Fruit fly (Drosophila melanogaster): ENCODE results near the gene Rab11.

Gene Rab11

DNA sequence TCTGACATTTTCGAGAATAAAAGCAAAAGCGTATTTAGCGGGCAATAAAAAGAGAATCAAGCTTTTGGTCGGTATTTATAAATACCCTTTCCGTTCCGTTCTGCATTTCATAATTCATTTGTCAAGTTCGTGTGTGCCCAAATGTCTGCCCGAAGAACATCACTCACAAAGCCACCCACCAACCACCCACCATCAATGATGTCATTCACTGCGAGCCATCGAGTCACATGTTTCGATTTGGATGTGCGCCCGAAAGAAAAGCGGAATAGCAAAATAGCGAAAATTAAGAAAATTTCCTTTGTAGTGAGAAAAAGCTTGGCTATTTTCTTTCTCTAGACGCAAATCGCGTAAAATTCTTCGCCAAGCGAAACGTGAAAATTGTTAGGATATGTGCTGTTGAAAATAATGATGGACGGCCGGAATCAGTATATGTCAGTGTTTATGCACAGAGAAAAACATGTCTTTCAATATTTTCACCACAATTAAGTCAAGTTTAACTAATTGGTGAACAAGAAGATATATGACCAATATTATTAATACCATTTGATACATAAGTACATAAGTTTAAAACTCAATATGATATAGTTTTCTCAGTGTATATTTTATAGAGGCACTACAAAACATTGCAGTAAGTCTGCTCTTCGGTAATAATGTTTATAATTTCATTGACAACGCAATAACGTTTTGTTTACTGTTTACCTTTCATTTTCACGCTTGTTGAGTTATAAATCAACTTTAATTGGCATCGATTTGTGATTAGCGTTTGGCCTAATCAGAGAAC is 40.1 kb downstream of the Rab11 start (continued):
- TF ChIP-seq slou (GFP tag; optimal IDR thresholded peaks at IDR 0.05) (no peak), CG8478 (optimal IDR thresholded peaks at IDR 0.05) (no peak), CG18764 (GFP tag; optimal IDR thresholded peaks at IDR 0.05) (no peak), lbe (GFP tag; optimal IDR thresholded peaks at IDR 0.05) (no peak), CG12391 (tag; optimal IDR thresholded peaks at IDR 0.05) (peak; percentile 58), chif (GFP tag; optimal IDR thresholded peaks at IDR 0.05) (peak; percentile 18 to 34), CkIIα-i1 (GFP tag; IDR thresholded peaks at IDR 0.05) (no peak), Trl (optimal IDR thresholded peaks at IDR 0.05) (no peak), Trl (GFP tag; optimal IDR thresholded peaks at IDR 0.05) (no peak), CG12769 (tag; optimal IDR thresholded peaks at IDR 0.05) (peak; percentile 75), CG11085 (GFP tag; IDR thresholded peaks at IDR 0.05) (0 out of 2 replicates have a peak, but pooled peaks have one; percentile 14), slbo (GFP tag; IDR thresholded peaks at IDR 0.05) (peak; percentile 77), dati (GFP tag; IDR thresholded peaks at IDR 0.05) (no peak), bowl (GFP tag; IDR thresholded peaks at IDR 0.05) (no peak), vnd (GFP tag; IDR thresholded peaks at IDR 0.05; ENCODE audit: partially characterized antibody) (no peak), CG30431 (GFP tag; optimal IDR thresholded peaks at IDR 0.05) (no peak), PHDP (tag; optimal IDR thresholded peaks at IDR 0.05) (peak; percentile 66), Aef1 (GFP tag; IDR thresholded peaks at IDR 0.05) (peak; percentile 44; the same call in 1 of the 3 replicates), lmd (GFP tag; IDR thresholded peaks at IDR 0.05) (peak; percentile 44; the same call in 1 of the 2 replicates), sisA (GFP tag; IDR thresholded peaks at IDR 0.05) (peak; percentile 52), dmrt99B (tag; optimal IDR thresholded peaks at IDR 0.05) (peak; percentile 71), HmgD (GFP tag; optimal IDR thresholded peaks at IDR 0.05) (no peak), klu (GFP tag; IDR thresholded peaks at IDR 0.05) (peak; percentile 33; the same call in 1 of the 2 replicates), NFAT (GFP tag; IDR thresholded peaks at IDR 0.05) (no peak), dysf (GFP tag; IDR thresholded peaks at IDR 0.05) (peak; percentile 60), B-H2 (GFP tag; optimal IDR thresholded peaks at IDR 0.05) (no peak), trh (GFP tag; optimal IDR thresholded peaks at IDR 0.05) (no peak), dimm (GFP tag; IDR thresholded peaks at IDR 0.05) (no peak), crol (GFP tag; IDR thresholded peaks at IDR 0.05) (no peak), CG13424 (tag; optimal IDR thresholded peaks at IDR 0.05) (peak; percentile 53), oc (tag; optimal IDR thresholded peaks at IDR 0.05) (no peak), Dbx (GFP tag; IDR thresholded peaks at IDR 0.05) (peak; percentile 70), eyg (GFP tag; optimal IDR thresholded peaks at IDR 0.05) (no peak), Fer2 (tag; optimal IDR thresholded peaks at IDR 0.05) (no peak), CG7357 (GFP tag; IDR thresholded peaks at IDR 0.05) (0 out of 3 replicates have a peak, but pooled peaks have one; percentile 23), CG11696 (GFP tag; IDR thresholded peaks at IDR 0.05) (peak; percentile 54; the same call in 1 of the 2 replicates), BEAF-32 (GFP tag; optimal IDR thresholded peaks at IDR 0.05) (no peak), ap (GFP tag; IDR thresholded peaks at IDR 0.05) (peak; percentile 44; the same call in 1 of the 2 replicates), Hey (tag; optimal IDR thresholded peaks at IDR 0.05) (no peak), CG31365 (tag; optimal IDR thresholded peaks at IDR 0.05) (peak; percentile 18), pan (optimal IDR thresholded peaks at IDR 0.05) (no peak), pan (GFP tag; optimal IDR thresholded peaks at IDR 0.05 in 1 of 2, IDR thresholded peaks at IDR 0.05 in 1 of 2) (peak in 1 of 2 experiments; percentile 79), CG42726 (GFP tag; IDR thresholded peaks at IDR 0.05; ENCODE audit: partially characterized antibody) (no peak), zfh1 (GFP tag; IDR thresholded peaks at IDR 0.05) (no peak), Ets65A (GFP tag) (no peak), CG14710 (tag; optimal IDR thresholded peaks at IDR 0.05) (peak; percentile 8), fru (optimal IDR thresholded peaks at IDR 0.05) (no peak), twi (tag; optimal IDR thresholded peaks at IDR 0.05) (no peak), CG14014 (GFP tag; IDR thresholded peaks at IDR 0.05) (peak; percentile 81), Chrac-16 (GFP tag; optimal IDR thresholded peaks at IDR 0.05) (peak; percentile 54), kah (GFP tag; optimal IDR thresholded peaks at IDR 0.05) (no peak), dmrt11E (tag; optimal IDR thresholded peaks at IDR 0.05) (no peak)

Data from whole organism, embryonic.